Fruit fly (Drosophila melanogaster): ENCODE measurements around the gene Osi9.

Gene Osi9

dm6 chr3R:6259837-6260236 is at the start of gene Osi9:
TSS of gene Osi9 (plus strand) at chr3R:6260211.
- TF ChIP-seq Clk (GFP tag; optimal IDR thresholded peaks at IDR 0.05) (no peak), toe (GFP tag; optimal IDR thresholded peaks at IDR 0.05) (no peak), Hr96 (GFP tag; optimal IDR thresholded peaks at IDR 0.05) (no peak), CG5204 (GFP tag; optimal IDR thresholded peaks at IDR 0.05) (no peak), CG7045 (GFP tag; optimal IDR thresholded peaks at IDR 0.05) (no peak), pad (GFP tag; optimal IDR thresholded peaks at IDR 0.05) (no peak), tj (GFP tag; optimal IDR thresholded peaks at IDR 0.05) (no peak), CG7101 (tag; optimal IDR thresholded peaks at IDR 0.05) (no peak), Mnt (GFP tag; optimal IDR thresholded peaks at IDR 0.05) (no peak), cic (GFP tag; optimal IDR thresholded peaks at IDR 0.05) (no peak), CG14711 (tag; optimal IDR thresholded peaks at IDR 0.05) (no peak), kay (GFP tag; ENCODE audit: borderline replicate concordance) (no peak), CG1620 (GFP tag; optimal IDR thresholded peaks at IDR 0.05) (no peak), ovo (GFP tag; optimal IDR thresholded peaks at IDR 0.05) (no peak), bab1 (GFP tag; optimal IDR thresholded peaks at IDR 0.05) (no peak), cnc (optimal IDR thresholded peaks at IDR 0.05) (no peak)

DNA sequence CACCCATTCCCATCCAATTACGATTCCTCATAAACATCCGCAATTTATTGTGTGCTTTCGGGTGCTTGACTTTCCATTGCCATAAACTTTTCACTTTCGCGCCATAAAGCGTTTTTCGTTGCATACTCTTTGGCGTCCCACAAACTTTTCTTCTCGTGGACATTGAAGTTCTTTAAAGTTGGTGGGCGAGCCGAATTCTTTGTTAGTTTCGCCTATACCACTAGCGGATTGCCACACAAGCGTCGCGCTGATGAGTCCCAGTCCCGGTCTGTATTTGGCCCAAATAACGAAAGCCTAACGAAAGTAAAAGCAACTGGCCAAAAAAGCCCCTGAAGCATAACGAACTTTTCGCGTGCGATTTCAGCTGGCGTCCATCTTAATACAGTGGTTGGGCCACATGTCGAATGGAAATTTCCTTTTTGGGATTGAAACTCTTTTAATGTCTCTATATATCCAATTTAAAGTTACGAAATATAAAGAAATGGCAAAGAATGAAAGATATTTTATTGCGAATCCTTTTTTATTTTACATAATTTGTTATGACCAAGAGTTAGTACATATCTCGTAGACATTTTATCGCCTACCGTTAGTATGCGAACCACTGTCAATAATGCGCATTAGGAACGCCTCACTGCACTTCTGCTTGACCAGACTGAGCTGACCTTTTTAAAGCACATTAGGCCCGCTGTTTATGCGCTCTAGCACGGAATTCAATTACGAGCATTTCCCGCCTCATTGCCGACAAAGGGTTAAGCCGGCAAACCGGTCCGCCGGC is 49.6 kb upstream of the Osi9 start:
- TF ChIP-seq toe (GFP tag; optimal IDR thresholded peaks at IDR 0.05) (no peak), kay (GFP tag; ENCODE audit: borderline replicate concordance) (no peak)

- no peak for TF ChIP-seq Clk (GFP tag; optimal IDR thresholded peaks at IDR 0.05)
- TF ChIP-seq cic (GFP tag; optimal IDR thresholded peaks at IDR 0.05) = no peak
- no peak for TF ChIP-seq CG5204 (GFP tag; optimal IDR thresholded peaks at IDR 0.05)
- TF ChIP-seq CG14711 (tag; optimal IDR thresholded peaks at IDR 0.05) = no peak
- TF ChIP-seq CG11617 (GFP tag; optimal IDR thresholded peaks at IDR 0.05) = no peak
- TF ChIP-seq Mnt (GFP tag; optimal IDR thresholded peaks at IDR 0.05) = no peak
- no peak for TF ChIP-seq CG7045 (GFP tag; optimal IDR thresholded peaks at IDR 0.05)
- no peak for TF ChIP-seq toe (GFP tag; optimal IDR thresholded peaks at IDR 0.05)
- TF ChIP-seq Crg-1 (GFP tag; optimal IDR thresholded peaks at IDR 0.05) = no peak
- TF ChIP-seq pad (GFP tag; optimal IDR thresholded peaks at IDR 0.05) = no peak
- no peak for TF ChIP-seq CG7101 (tag; optimal IDR thresholded peaks at IDR 0.05)
Measured at dm6 chr3R:6211041-6211377, 49.0 kb upstream of the Osi9 start.

- no peak for TF ChIP-seq tj (GFP tag; optimal IDR thresholded peaks at IDR 0.05)
- TF ChIP-seq CG7045 (GFP tag; optimal IDR thresholded peaks at IDR 0.05) = no peak
- TF ChIP-seq bab1 (GFP tag; optimal IDR thresholded peaks at IDR 0.05) = no peak
- TF ChIP-seq CG5204 (GFP tag; optimal IDR thresholded peaks at IDR 0.05) = no peak
- TF ChIP-seq CG14711 (tag; optimal IDR thresholded peaks at IDR 0.05) = no peak
- no peak for TF ChIP-seq toe (GFP tag; optimal IDR thresholded peaks at IDR 0.05)
- TF ChIP-seq cnc (optimal IDR thresholded peaks at IDR 0.05) = no peak
- no peak for TF ChIP-seq CG7101 (tag; optimal IDR thresholded peaks at IDR 0.05)
- TF ChIP-seq CG12768 (GFP tag; optimal IDR thresholded peaks at IDR 0.05) = no peak
- TF ChIP-seq Hr96 (GFP tag; optimal IDR thresholded peaks at IDR 0.05) = no peak
- TF ChIP-seq CG1620 (GFP tag; optimal IDR thresholded peaks at IDR 0.05) = no peak
- TF ChIP-seq Mnt (GFP tag; optimal IDR thresholded peaks at IDR 0.05) = no peak
- no peak for TF ChIP-seq kay (GFP tag; ENCODE audit: borderline replicate concordance)
Measured at dm6 chr3R:6214227-6214626, 45.8 kb upstream of the Osi9 start.

dm6 chr3R:6215053-6215882 is 44.7 kb upstream of the Osi9 start, which contains the start of gene Osi3:
TSS of gene Osi3 (plus strand) at chr3R:6215832.
- TF ChIP-seq Clk (GFP tag; optimal IDR thresholded peaks at IDR 0.05) (no peak), CG14711 (tag; optimal IDR thresholded peaks at IDR 0.05) (no peak), Mnt (GFP tag; optimal IDR thresholded peaks at IDR 0.05) (no peak), kay (GFP tag; ENCODE audit: borderline replicate concordance) (no peak), CG7045 (GFP tag; optimal IDR thresholded peaks at IDR 0.05) (no peak), cic (GFP tag; optimal IDR thresholded peaks at IDR 0.05) (no peak), CG1620 (GFP tag; optimal IDR thresholded peaks at IDR 0.05) (no peak), CG5204 (GFP tag; optimal IDR thresholded peaks at IDR 0.05) (no peak), Hr96 (GFP tag; optimal IDR thresholded peaks at IDR 0.05) (no peak), cnc (optimal IDR thresholded peaks at IDR 0.05) (no peak), bab1 (GFP tag; optimal IDR thresholded peaks at IDR 0.05) (no peak), pad (GFP tag; optimal IDR thresholded peaks at IDR 0.05) (no peak)

dm6 chr3R:6221681-6222080 is 38.3 kb upstream of the Osi9 start, which contains the start of gene Osi4:
TSS of gene Osi4 (minus strand) at chr3R:6221781.
- TF ChIP-seq CG1620 (GFP tag; optimal IDR thresholded peaks at IDR 0.05) = no peak
- no peak for TF ChIP-seq pad (GFP tag; optimal IDR thresholded peaks at IDR 0.05)
- no peak for TF ChIP-seq bab1 (GFP tag; optimal IDR thresholded peaks at IDR 0.05)
- no peak for TF ChIP-seq Mnt (GFP tag; optimal IDR thresholded peaks at IDR 0.05)
- no peak for TF ChIP-seq tj (GFP tag; optimal IDR thresholded peaks at IDR 0.05)
- TF ChIP-seq ovo (GFP tag; optimal IDR thresholded peaks at IDR 0.05) = no peak
- no peak for TF ChIP-seq CG7045 (GFP tag; optimal IDR thresholded peaks at IDR 0.05)
- no peak for TF ChIP-seq cnc (optimal IDR thresholded peaks at IDR 0.05)

- TF ChIP-seq CG33017 (tag; optimal IDR thresholded peaks at IDR 0.05) (no peak), CG11617 (GFP tag; optimal IDR thresholded peaks at IDR 0.05) (no peak), cic (GFP tag; optimal IDR thresholded peaks at IDR 0.05) (no peak), pad (GFP tag; optimal IDR thresholded peaks at IDR 0.05) (no peak), kay (GFP tag; ENCODE audit: borderline replicate concordance) (no peak)
Measured at dm6 chr3R:6222119-6222518, 37.9 kb upstream of the Osi9 start.

All from whole organism, adult.